Worm (Caenorhabditis elegans): ENCODE results near the gene sdz-18.
"Not testable (repeated sequence)": the region's sequence is repeated elsewhere in the genome, so short reads cannot be mapped to it uniquely, and the experiment has no call there.

The sdz-18 gene

ce11 chrII:1662881-1663280 is 43.4 kb downstream of the sdz-18 start, which contains the start of gene ZC204.14:
Gene ZC204.14 (minus strand): TSS chrII:1662949.
- TF ChIP-seq bed-3 (GFP tag; optimal IDR thresholded peaks at IDR 0.05) = no peak
- no peak for TF ChIP-seq nhr-237 (tag; optimal IDR thresholded peaks at IDR 0.05)
- TF ChIP-seq elt-3 (tag; optimal IDR thresholded peaks at IDR 0.05) = no peak
- no peak for TF ChIP-seq cnd-1 (tag; optimal IDR thresholded peaks at IDR 0.05)
- TF ChIP-seq sem-2 (GFP tag; optimal IDR thresholded peaks at IDR 0.05) = no peak
- no peak for TF ChIP-seq lin-13 (tag; optimal IDR thresholded peaks at IDR 0.05)
- TF ChIP-seq zip-8 (tag; optimal IDR thresholded peaks at IDR 0.05) = no peak
- no peak for TF ChIP-seq drap-1 (GFP tag; optimal IDR thresholded peaks at IDR 0.05)
- TF ChIP-seq sptf-1 (tag; optimal IDR thresholded peaks at IDR 0.05) = no peak
- TF ChIP-seq ham-2 (GFP tag; optimal IDR thresholded peaks at IDR 0.05) = no peak
- TF ChIP-seq ceh-43 (GFP tag; optimal IDR thresholded peaks at IDR 0.05) = no peak

ce11 chrII:1660888-1661287 is 45.4 kb downstream of the sdz-18 start, which contains the start of gene ZC204.13:
Gene ZC204.13 (minus strand): TSS chrII:1660988.
- not testable (repeated sequence) for TF ChIP-seq ztf-11 (tag; optimal IDR thresholded peaks at IDR 0.05); nhr-12 (tag; optimal IDR thresholded peaks at IDR 0.05); elt-1 (tag; optimal IDR thresholded peaks at IDR 0.05; ENCODE audit: borderline replicate concordance, insufficient read depth)

- TF ChIP-seq nhr-12 (tag; optimal IDR thresholded peaks at IDR 0.05) (no peak), nhr-28 (tag; optimal IDR thresholded peaks at IDR 0.05) (no peak), pha-4 (tag; optimal IDR thresholded peaks at IDR 0.05) (no peak), unc-39 (tag; optimal IDR thresholded peaks at IDR 0.05) (no peak), mab-5 (tag; optimal IDR thresholded peaks at IDR 0.05) (no peak), sem-2 (GFP tag; optimal IDR thresholded peaks at IDR 0.05) (no peak), mls-2 (tag; optimal IDR thresholded peaks at IDR 0.05) (no peak), ceh-43 (GFP tag; optimal IDR thresholded peaks at IDR 0.05) (no peak)
Measured at ce11 chrII:1657202-1657601, 49.1 kb downstream of the sdz-18 start, which contains the start of gene ZC204.12. Gene ZC204.12 (minus strand): TSS chrII:1657302.

- no peak for TF ChIP-seq hlh-1 (tag; optimal IDR thresholded peaks at IDR 0.05)
- no peak for TF ChIP-seq nhr-237 (tag; optimal IDR thresholded peaks at IDR 0.05)
- TF ChIP-seq ceh-39 (tag; optimal IDR thresholded peaks at IDR 0.05) = peak; percentile 6
- TF ChIP-seq unc-39 (tag; optimal IDR thresholded peaks at IDR 0.05) = no peak
Measured at ce11 chrII:1654917-1655316, 51.4 kb downstream of the sdz-18 start, which contains the start of gene btb-12. Gene btb-12 (plus strand): TSS chrII:1655217.
